Worm (Caenorhabditis elegans) whole organism, late embryonic: ENCODE measurements around the gene C49F5.8.
A peak's percentile ranks its signal among the peaks of the same experiment; 100 is the strongest.

Source experiments
- F13H6.1 ChIP-seq: sonication (generic microtip); optimal IDR thresholded peaks from 2 replicates; lab custom pipeline; 2016; ENCODE audit warnings: missing genetic modification characterization, missing compliant biosample characterization
- T23F11.4 ChIP-seq: fragments of 200-800 bp; sonication (Bioruptor generic); optimal IDR thresholded peaks from 2 replicates; lab custom pipeline; 2018; ENCODE audit warnings: mild to moderate bottlenecking, missing genetic modification characterization, missing compliant biosample characterization
- ahr-1 ChIP-seq: sonication (generic microtip); optimal IDR thresholded peaks from 2 replicates; lab custom pipeline; 2016; ENCODE audit warnings: missing genetic modification characterization, missing compliant biosample characterization
- ceh-18 ChIP-seq: sonication (generic microtip); optimal IDR thresholded peaks from 2 replicates; lab custom pipeline; 2016; ENCODE audit warnings: missing genetic modification characterization, missing compliant biosample characterization
- ceh-19 ChIP-seq: fragments of 200-800 bp; sonication (Bioruptor generic); optimal IDR thresholded peaks from 2 replicates; lab custom pipeline; 2018; ENCODE audit warnings: mild to moderate bottlenecking, missing genetic modification characterization, missing compliant biosample characterization
- ceh-2 ChIP-seq: sonication (generic microtip); optimal IDR thresholded peaks from 2 replicates; lab custom pipeline; 2016; ENCODE audit warnings: missing genotype, missing genetic modification characterization, missing compliant biosample characterization
- ceh-31 ChIP-seq: sonication (generic microtip); optimal IDR thresholded peaks from 2 replicates; lab custom pipeline; 2016; ENCODE audit warnings: missing genetic modification characterization, missing compliant biosample characterization
- ceh-45 ChIP-seq: fragments of 200-800 bp; sonication (Bioruptor generic); IDR thresholded peaks from 2 replicates; pipeline ENCODE4 v1.3.6; 2022; ENCODE audit warnings: missing genetic modification reagents, missing genetic modification characterization, missing compliant biosample characterization
- ceh-48 ChIP-seq: sonication (generic microtip); optimal IDR thresholded peaks from 2 replicates; lab custom pipeline; 2016; ENCODE audit warnings: missing genetic modification characterization, inconsistent platforms, missing compliant biosample characterization
- ceh-9 ChIP-seq: sonication (generic microtip); optimal IDR thresholded peaks from 2 replicates; lab custom pipeline; 2016; ENCODE audit warnings: mild to moderate bottlenecking, missing genetic modification characterization, inconsistent platforms, missing compliant biosample characterization
- che-1 ChIP-seq: sonication (generic microtip); optimal IDR thresholded peaks from 2 replicates; lab custom pipeline; 2016; ENCODE audit warnings: mild to moderate bottlenecking, missing genetic modification characterization, missing compliant biosample characterization
- elt-2 ChIP-seq: sonication (generic microtip); optimal IDR thresholded peaks from 2 replicates; lab custom pipeline; 2016; ENCODE audit warnings: missing genetic modification reagents, missing genetic modification characterization, missing compliant biosample characterization
- elt-4 ChIP-seq: sonication (generic microtip); optimal IDR thresholded peaks from 2 replicates; lab custom pipeline; 2016; ENCODE audit warnings: missing genetic modification characterization, missing compliant biosample characterization
- fax-1 ChIP-seq: sonication (generic microtip); optimal IDR thresholded peaks from 2 replicates; lab custom pipeline; 2016; ENCODE audit warnings: missing genotype, missing genetic modification characterization, missing compliant biosample characterization
- hlh-13 ChIP-seq: fragments of 200-800 bp; sonication (Bioruptor generic); optimal IDR thresholded peaks from 2 replicates; lab custom pipeline; 2018; ENCODE audit warnings: mild to moderate bottlenecking, missing genetic modification characterization, missing compliant biosample characterization
- hlh-15 ChIP-seq: sonication (generic microtip); optimal IDR thresholded peaks from 2 replicates; lab custom pipeline; 2016; ENCODE audit warnings: missing genetic modification characterization, missing compliant biosample characterization
- hlh-6 ChIP-seq: sonication (generic microtip); optimal IDR thresholded peaks from 2 replicates; lab custom pipeline; 2016; ENCODE audit warnings: missing genotype, missing genetic modification characterization, missing compliant biosample characterization
- hlh-8 ChIP-seq: sonication (generic microtip); optimal IDR thresholded peaks from 2 replicates; lab custom pipeline; 2016; ENCODE audit warnings: missing genotype, missing genetic modification characterization, missing compliant biosample characterization
- lim-6 ChIP-seq: sonication (generic microtip); optimal IDR thresholded peaks from 2 replicates; lab custom pipeline; 2016; ENCODE audit warnings: missing genetic modification characterization, missing compliant biosample characterization
- lin-11 ChIP-seq: fragments of 200-800 bp; sonication (Bioruptor generic); optimal IDR thresholded peaks from 2 replicates; lab custom pipeline; 2018; ENCODE audit warnings: mild to moderate bottlenecking, missing genetic modification characterization, missing compliant biosample characterization
- madf-2 ChIP-seq: sonication (generic microtip); optimal IDR thresholded peaks from 2 replicates; lab custom pipeline; 2017; ENCODE audit warnings: missing genetic modification characterization, missing compliant biosample characterization
- mec-3 ChIP-seq: sonication (generic microtip); optimal IDR thresholded peaks from 2 replicates; lab custom pipeline; 2016; ENCODE audit warnings: borderline replicate concordance, missing genetic modification characterization, missing compliant biosample characterization
- nfya-1 ChIP-seq: sonication (generic microtip); optimal IDR thresholded peaks from 2 replicates; lab custom pipeline; 2017; ENCODE audit warnings: missing genetic modification characterization, mild to moderate bottlenecking, missing compliant biosample characterization, antibody characterized with exemption, moderate library complexity
- nhr-232 ChIP-seq: sonication (generic microtip); optimal IDR thresholded peaks from 2 replicates; lab custom pipeline; 2016; ENCODE audit warnings: missing genetic modification characterization, missing compliant biosample characterization
- npax-4 ChIP-seq: sonication (generic microtip); optimal IDR thresholded peaks from 2 replicates; lab custom pipeline; 2016; ENCODE audit warnings: missing genetic modification characterization, missing compliant biosample characterization
- odd-2 ChIP-seq: sonication (generic microtip); optimal IDR thresholded peaks from 2 replicates; lab custom pipeline; 2017; ENCODE audit warnings: antibody characterized with exemption, mild to moderate bottlenecking, missing genetic modification characterization, missing compliant biosample characterization
- pag-3 ChIP-seq: sonication (generic microtip); optimal IDR thresholded peaks from 2 replicates; lab custom pipeline; 2016; ENCODE audit warnings: missing compliant biosample characterization, missing genetic modification characterization, borderline replicate concordance
- pax-1 ChIP-seq: fragments of 150-350 bp; optimal IDR thresholded peaks from 2 replicates; lab custom pipeline; 2014; ENCODE audit warnings: missing biosample characterization, missing genetic modification characterization
- pha-2 ChIP-seq: sonication (generic microtip); optimal IDR thresholded peaks from 2 replicates; lab custom pipeline; 2017; ENCODE audit warnings: mild to moderate bottlenecking, missing genetic modification characterization, missing compliant biosample characterization
- pqm-1 ChIP-seq: sonication (generic microtip); optimal IDR thresholded peaks from 2 replicates; lab custom pipeline; 2016; ENCODE audit warnings: missing genetic modification characterization, missing compliant biosample characterization
- pros-1 ChIP-seq: fragments of 150-350 bp; optimal IDR thresholded peaks from 2 replicates; lab custom pipeline; 2014; ENCODE audit warnings: missing biosample characterization, missing genetic modification reagents, missing genetic modification characterization
- ref-2 ChIP-seq: sonication (generic microtip); optimal IDR thresholded peaks from 2 replicates; lab custom pipeline; 2016; ENCODE audit warnings: missing genetic modification characterization, missing compliant biosample characterization
- rnt-1 ChIP-seq: sonication (generic microtip); optimal IDR thresholded peaks from 2 replicates; lab custom pipeline; 2016; ENCODE audit warnings: missing genetic modification characterization, missing compliant biosample characterization
- sdc-2 ChIP-seq: sonication (generic microtip); optimal IDR thresholded peaks from 2 replicates; lab custom pipeline; 2016; ENCODE audit warnings: missing genotype, missing genetic modification characterization, missing compliant biosample characterization
- sox-2 ChIP-seq: fragments of 200-800 bp; sonication (Bioruptor generic); IDR thresholded peaks from 2 replicates; pipeline ENCODE4 v1.3.6; 2022; ENCODE audit warnings: missing genetic modification reagents, missing genetic modification characterization, missing compliant biosample characterization
- tbx-2 ChIP-seq: sonication (generic microtip); optimal IDR thresholded peaks from 2 replicates; lab custom pipeline; 2016; ENCODE audit warnings: missing genetic modification characterization, missing compliant biosample characterization
- unc-3 ChIP-seq, 2 experiments: fragments of 200-800 bp in 1 of 2; sonication (Bioruptor generic) in 1 of 2; sonication (generic microtip) in 1 of 2; conservative IDR thresholded peaks in 1 of 2; optimal IDR thresholded peaks in 1 of 2; 2 replicates each; pipeline versions ENCODE4 v1.3.6 to Lab custom; 2016 to 2022; ENCODE audit warnings: missing compliant biosample characterization in 2 of 2, missing genetic modification characterization in 2 of 2, missing genetic modification reagents in 1 of 2
- unc-42 ChIP-seq: sonication (generic microtip); optimal IDR thresholded peaks from 2 replicates; lab custom pipeline; 2016; ENCODE audit warnings: missing genotype, missing genetic modification characterization, missing compliant biosample characterization
- unc-55 ChIP-seq: sonication (generic microtip); optimal IDR thresholded peaks from 2 replicates; lab custom pipeline; 2017; ENCODE audit warnings: missing biosample characterization, missing genetic modification reagents, missing genetic modification characterization
- unc-86 ChIP-seq: sonication (generic microtip); optimal IDR thresholded peaks from 2 replicates; lab custom pipeline; 2016; ENCODE audit warnings: missing genetic modification characterization, missing compliant biosample characterization
- ztf-16 ChIP-seq: sonication (generic microtip); optimal IDR thresholded peaks from 2 replicates; lab custom pipeline; 2017; ENCODE audit warnings: missing genetic modification characterization, missing compliant biosample characterization

The C49F5.8 gene

ce11 chrX:11968024-11968598, 8.2 kb downstream of the C49F5.8 start:
- TF ChIP-seq madf-2 (tag; lab: Kevin White, UChicago), result no peak
- peak; percentile 84 for TF ChIP-seq elt-2 (tag; lab: Kevin White, UChicago)
- TF ChIP-seq, all 69 proteins: peak for 1

- TF ChIP-seq ceh-19 (GFP tag; lab: Kevin White, UChicago), result no peak
- no peak for TF ChIP-seq elt-4 (tag; lab: Kevin White, UChicago)
- no peak for TF ChIP-seq hlh-8 (tag; lab: Kevin White, UChicago)
- TF ChIP-seq ztf-16 (tag; lab: Kevin White, UChicago), result no peak
- TF ChIP-seq mec-3 (tag; lab: Kevin White, UChicago), result no peak
- no peak for TF ChIP-seq hlh-15 (tag; lab: Kevin White, UChicago)
- TF ChIP-seq unc-86, result no peak
- no peak for TF ChIP-seq ref-2 (tag; lab: Kevin White, UChicago)
- no peak for TF ChIP-seq hlh-6 (tag; lab: Kevin White, UChicago)
- no peak for TF ChIP-seq madf-2 (tag; lab: Kevin White, UChicago)
Measured at ce11 chrX:11969085-11969484, 9.1 kb downstream of the C49F5.8 start.

- TF ChIP-seq ceh-45 (GFP tag; lab: Robert Waterston, UW) (no peak), unc-42 (tag; lab: Kevin White, UChicago) (no peak), pag-3 (tag; lab: Kevin White, UChicago) (no peak), F13H6.1 (tag; lab: Kevin White, UChicago) (no peak), pqm-1 (no peak), hlh-15 (tag; lab: Kevin White, UChicago) (no peak), T23F11.4 (no peak), unc-86 (no peak), tbx-2 (tag; lab: Kevin White, UChicago) (no peak), ceh-2 (tag; lab: Kevin White, UChicago) (no peak), pax-1 (tag; lab: Kevin White, UChicago) (no peak), pros-1 (tag; lab: Kevin White, UChicago) (no peak), ztf-16 (tag; lab: Kevin White, UChicago) (no peak), lim-6 (tag; lab: Kevin White, UChicago) (no peak), hlh-13 (GFP tag; lab: Kevin White, UChicago) (no peak), odd-2 (tag; lab: Kevin White, UChicago) (no peak), nfya-1 (tag; lab: Kevin White, UChicago) (no peak), ceh-18 (tag; lab: Kevin White, UChicago) (no peak)
Measured at ce11 chrX:11969554-11969953, 9.6 kb downstream of the C49F5.8 start.

- TF ChIP-seq ahr-1, result no peak
Measured at ce11 chrX:11971323-11971722, 11.4 kb downstream of the C49F5.8 start.

- no peak for TF ChIP-seq fax-1
- TF ChIP-seq ceh-48 (tag; lab: Kevin White, UChicago), result peak; percentile 84
- TF ChIP-seq nfya-1 (tag; lab: Kevin White, UChicago), result peak; percentile 8
Measured at ce11 chrX:11974629-11975085, 14.7 kb downstream of the C49F5.8 start, which contains the start of gene set-6. set-6 (minus strand) TSS chrX:11974679.

- no peak for TF ChIP-seq che-1 (tag; lab: Kevin White, UChicago)
- TF ChIP-seq npax-4, result no peak
- no peak for TF ChIP-seq hlh-8 (tag; lab: Kevin White, UChicago)
- TF ChIP-seq sox-2 (GFP tag; lab: Robert Waterston, UW), result no peak
- no peak for TF ChIP-seq sdc-2 (tag; lab: Kevin White, UChicago)
- no peak for TF ChIP-seq unc-3 (GFP tag; conservative IDR thresholded peaks at IDR 0.05; lab: Robert Waterston, UW)
- TF ChIP-seq unc-3 (tag; optimal IDR thresholded peaks at IDR 0.05; lab: Kevin White, UChicago), result no peak
- TF ChIP-seq tbx-2 (tag; lab: Kevin White, UChicago), result no peak
- TF ChIP-seq unc-55 (GFP tag; lab: Kevin White, UChicago), result no peak
- TF ChIP-seq ceh-31 (tag; lab: Kevin White, UChicago), result no peak
- no peak for TF ChIP-seq unc-86
- TF ChIP-seq nhr-232 (tag; lab: Kevin White, UChicago), result no peak
- TF ChIP-seq mec-3 (tag; lab: Kevin White, UChicago), result no peak
- TF ChIP-seq pax-1 (tag; lab: Kevin White, UChicago), result no peak
- TF ChIP-seq ceh-9 (tag; lab: Kevin White, UChicago), result no peak
- TF ChIP-seq ztf-16 (tag; lab: Kevin White, UChicago), result no peak
- TF ChIP-seq rnt-1 (tag; lab: Kevin White, UChicago), result no peak
- no peak for TF ChIP-seq pros-1 (tag; lab: Kevin White, UChicago)
- no peak for TF ChIP-seq lin-11
- TF ChIP-seq ref-2 (tag; lab: Kevin White, UChicago), result no peak
- no peak for TF ChIP-seq pha-2 (tag; lab: Kevin White, UChicago)
Measured at ce11 chrX:11982065-11982464, 22.1 kb downstream of the C49F5.8 start, which contains the start of gene nhr-167. nhr-167 (minus strand) TSS chrX:11982085.
